Worm (Caenorhabditis elegans) whole organism, L4 larva: ENCODE results near the gene T12E12.6.
A peak's percentile ranks its signal among the peaks of the same experiment; 100 is the strongest.

ENCODE experiments used
- D1046.2 ChIP-seq: fragments of 200-800 bp; sonication (Bioruptor generic); IDR thresholded peaks from 2 replicates; pipeline ENCODE4 v1.3.6; 2022; ENCODE audit warnings: missing genetic modification characterization, missing compliant biosample characterization
- aha-1 ChIP-seq: fragments of 150-350 bp; peaks from one replicate; lab custom pipeline; 2014; ENCODE audit warnings: missing biosample characterization, missing genetic modification characterization
- aly-2 ChIP-seq: sonication (generic microtip); optimal IDR thresholded peaks from 2 replicates; lab custom pipeline; 2018; ENCODE audit warnings: missing biosample characterization, missing genetic modification characterization
- ama-1 ChIP-seq: fragments of 150-350 bp; optimal IDR thresholded peaks from 2 replicates; lab custom pipeline; 2014; ENCODE audit warnings: inconsistent platforms, mixed read lengths
- ceh-20 ChIP-seq: fragments of 200-800 bp; sonication (Bioruptor generic); IDR thresholded peaks from 2 replicates; pipeline ENCODE4 v1.3.6; 2022; ENCODE audit warnings: missing genetic modification reagents, missing genetic modification characterization, missing compliant biosample characterization
- ceh-28 ChIP-seq: fragments of 150-350 bp; optimal IDR thresholded peaks from 2 replicates; lab custom pipeline; 2014; ENCODE audit warnings: missing biosample characterization, missing genetic modification reagents, missing genetic modification characterization
- ceh-32 ChIP-seq: sonication (generic microtip); optimal IDR thresholded peaks from 2 replicates; lab custom pipeline; 2016; ENCODE audit warnings: mild to moderate bottlenecking, missing genetic modification characterization, missing compliant biosample characterization; ENCODE audit not compliant: poor library complexity
- ceh-62 ChIP-seq: sonication (generic microtip); optimal IDR thresholded peaks from 2 replicates; lab custom pipeline; 2017; ENCODE audit warnings: missing biosample characterization, missing genetic modification characterization
- ces-1 ChIP-seq: fragments of 150-350 bp; sonication (generic microtip); optimal IDR thresholded peaks from 4 replicates; lab custom pipeline; 2014; ENCODE audit warnings: missing biosample characterization, missing genetic modification reagents, missing genetic modification characterization
- cey-2 ChIP-seq: sonication (generic microtip); optimal IDR thresholded peaks from 3 replicates; lab custom pipeline; 2017; ENCODE audit warnings: missing genetic modification characterization, mild to moderate bottlenecking, missing compliant biosample characterization, antibody characterized with exemption, borderline replicate concordance; ENCODE audit not compliant: insufficient read depth
- daf-16 ChIP-seq, 3 experiments: sonication (generic microtip); optimal IDR thresholded peaks; 2 replicates each; lab custom pipeline; 2016 to 2017; ENCODE audit warnings: missing genetic modification characterization in 3 of 3, missing genetic modification reagents in 3 of 3, mild to moderate bottlenecking in 2 of 3, missing compliant biosample characterization in 2 of 3, missing biosample characterization in 1 of 3, moderate library complexity in 1 of 3
- daf-8 ChIP-seq: fragments of 200-800 bp; sonication (Bioruptor generic); IDR thresholded peaks from 2 replicates; pipeline ENCODE4 v1.3.6; 2022; ENCODE audit warnings: missing genetic modification characterization, missing compliant biosample characterization
- dmd-6 ChIP-seq: fragments of 200-800 bp; sonication (Bioruptor generic); IDR thresholded peaks from 2 replicates; pipeline ENCODE4 v1.3.6; 2022; ENCODE audit warnings: missing genetic modification reagents, missing genetic modification characterization, missing compliant biosample characterization
- dpl-1 ChIP-seq: fragments of 150-350 bp; optimal IDR thresholded peaks from 2 replicates; lab custom pipeline; 2014; ENCODE audit warnings: missing biosample characterization, missing genetic modification reagents, missing genetic modification characterization
- fkh-10 ChIP-seq: fragments of 150-350 bp; optimal IDR thresholded peaks from 2 replicates; lab custom pipeline; 2014; ENCODE audit warnings: missing biosample characterization, missing genetic modification reagents, missing genetic modification characterization
- fos-1 ChIP-seq: fragments of 150-350 bp; optimal IDR thresholded peaks from 2 replicates; lab custom pipeline; 2014; ENCODE audit warnings: missing biosample characterization, missing genetic modification characterization
- hlh-30 ChIP-seq: sonication (generic microtip); optimal IDR thresholded peaks from 2 replicates; lab custom pipeline; 2017; ENCODE audit warnings: antibody characterized with exemption, mild to moderate bottlenecking, missing genetic modification characterization, missing compliant biosample characterization; ENCODE audit not compliant: insufficient read depth
- hmg-1.1 ChIP-seq: fragments of 200-800 bp; sonication (Bioruptor generic); IDR thresholded peaks from 2 replicates; pipeline ENCODE4 v1.3.6; 2022; ENCODE audit warnings: missing genetic modification reagents, missing genetic modification characterization, missing compliant biosample characterization
- jun-1 ChIP-seq: fragments of 150-350 bp; optimal IDR thresholded peaks from 2 replicates; lab custom pipeline; 2014; ENCODE audit warnings: missing biosample characterization, missing genetic modification reagents, missing genetic modification characterization
- lin-13 ChIP-seq: fragments of 150-350 bp; optimal IDR thresholded peaks from 2 replicates; lab custom pipeline; 2014; ENCODE audit warnings: missing biosample characterization, missing genetic modification reagents, missing genetic modification characterization
- lin-15B ChIP-seq: fragments of 150-350 bp; sonication (generic microtip); optimal IDR thresholded peaks from 3 replicates; lab custom pipeline; 2014; ENCODE audit warnings: missing biosample characterization, missing genetic modification characterization
- lin-29 ChIP-seq: fragments of 200-800 bp; sonication (Bioruptor generic); IDR thresholded peaks from 2 replicates; pipeline ENCODE4 v1.3.6; 2022; ENCODE audit warnings: missing genetic modification reagents, missing genetic modification characterization, missing compliant biosample characterization
- lsy-2 ChIP-seq, 2 experiments: fragments of 150-350 bp in 1 of 2; sonication (generic microtip) in 1 of 2; optimal IDR thresholded peaks; 2 replicates each; lab custom pipeline; 2014 to 2017; ENCODE audit warnings: missing biosample characterization in 2 of 2, missing genetic modification characterization in 2 of 2
- madf-5 ChIP-seq, 2 experiments: fragments of 200-800 bp; sonication (Bioruptor generic); IDR thresholded peaks; 2 replicates each; pipeline ENCODE4 v1.3.6; 2022; ENCODE audit warnings: missing compliant biosample characterization in 2 of 2, missing genetic modification characterization in 2 of 2
- madf-9 ChIP-seq: fragments of 200-800 bp; sonication (Bioruptor generic); conservative IDR thresholded peaks from 2 replicates; pipeline ENCODE4 v1.3.6; 2022; ENCODE audit warnings: missing genetic modification reagents, missing genetic modification characterization, missing compliant biosample characterization
- mdl-1 ChIP-seq, 2 experiments: fragments of 150-350 bp in 1 of 2; sonication (generic microtip) in 1 of 2; optimal IDR thresholded peaks; 2 replicates each; lab custom pipeline; 2014 to 2017; ENCODE audit warnings: missing biosample characterization in 2 of 2, missing genetic modification characterization in 2 of 2
- mxl-3 ChIP-seq: fragments of 200-800 bp; sonication (Bioruptor generic); optimal IDR thresholded peaks from 2 replicates; lab custom pipeline; 2018; ENCODE audit warnings: mild to moderate bottlenecking, missing genetic modification characterization, missing compliant biosample characterization
- nhr-10 ChIP-seq: fragments of 150-350 bp; optimal IDR thresholded peaks from 2 replicates; lab custom pipeline; 2014; ENCODE audit warnings: missing biosample characterization, missing genetic modification characterization
- nhr-11 ChIP-seq: fragments of 150-350 bp; optimal IDR thresholded peaks from 2 replicates; lab custom pipeline; 2014; ENCODE audit warnings: missing biosample characterization, missing genetic modification characterization
- nhr-25 ChIP-seq: sonication (generic microtip); optimal IDR thresholded peaks from 2 replicates; lab custom pipeline; 2017; ENCODE audit warnings: missing genetic modification characterization, mild to moderate bottlenecking, missing compliant biosample characterization, antibody characterized with exemption, moderate library complexity, borderline replicate concordance; ENCODE audit not compliant: insufficient read depth
- nhr-28 ChIP-seq: fragments of 150-350 bp; optimal IDR thresholded peaks from 2 replicates; lab custom pipeline; 2014; ENCODE audit warnings: missing biosample characterization, missing genetic modification characterization
- nhr-6 ChIP-seq: fragments of 150-350 bp; optimal IDR thresholded peaks from 2 replicates; lab custom pipeline; 2014; ENCODE audit warnings: missing biosample characterization, missing genetic modification characterization
- nhr-77 ChIP-seq: fragments of 150-350 bp; optimal IDR thresholded peaks from 2 replicates; lab custom pipeline; 2014; ENCODE audit warnings: missing biosample characterization, missing genetic modification characterization
- pqm-1 ChIP-seq: sonication (generic microtip); optimal IDR thresholded peaks from 2 replicates; lab custom pipeline; 2017; ENCODE audit warnings: missing biosample characterization, missing genetic modification characterization
- rbr-2 ChIP-seq: sonication (generic microtip); optimal IDR thresholded peaks from 2 replicates; lab custom pipeline; 2016; ENCODE audit warnings: missing genotype, missing genetic modification characterization, missing compliant biosample characterization
- saeg-2 ChIP-seq: fragments of 200-800 bp; sonication (Bioruptor generic); IDR thresholded peaks from 2 replicates; pipeline ENCODE4 v1.3.6; 2022; ENCODE audit warnings: missing genetic modification reagents, missing genetic modification characterization, missing compliant biosample characterization
- skn-1 ChIP-seq: fragments of 150-350 bp; optimal IDR thresholded peaks from 2 replicates; lab custom pipeline; 2014; ENCODE audit warnings: missing biosample characterization, missing genetic modification characterization
- snpc-1.2 ChIP-seq: fragments of 200-800 bp; sonication (Bioruptor generic); IDR thresholded peaks from 2 replicates; pipeline ENCODE4 v1.3.6; 2022; ENCODE audit warnings: missing genetic modification reagents, missing genetic modification characterization, missing compliant biosample characterization
- spr-3 ChIP-seq: fragments of 200-800 bp; sonication (Bioruptor generic); optimal IDR thresholded peaks from 2 replicates; lab custom pipeline; 2018; ENCODE audit warnings: mild to moderate bottlenecking, missing genetic modification characterization, missing compliant biosample characterization
- tag-97 ChIP-seq: fragments of 200-800 bp; sonication (Bioruptor generic); IDR thresholded peaks from 2 replicates; pipeline ENCODE4 v1.3.6; 2022; ENCODE audit warnings: missing genetic modification characterization, missing compliant biosample characterization
- tra-1 ChIP-seq: fragments of 200-800 bp; sonication (Bioruptor generic); IDR thresholded peaks from 2 replicates; pipeline ENCODE4 v1.3.6; 2022; ENCODE audit warnings: missing genetic modification reagents, missing genetic modification characterization, missing compliant biosample characterization
- unc-130 ChIP-seq: sonication (generic microtip); optimal IDR thresholded peaks from 2 replicates; lab custom pipeline; 2016; ENCODE audit warnings: missing genetic modification reagents, missing genetic modification characterization, missing compliant biosample characterization
- unc-39 ChIP-seq: sonication (generic microtip); optimal IDR thresholded peaks from 2 replicates; lab custom pipeline; 2017; ENCODE audit warnings: missing biosample characterization, missing genetic modification characterization
- unc-62 ChIP-seq, 3 experiments: fragments of 150-350 bp in 1 of 3; sonication (generic microtip); optimal IDR thresholded peaks in 2 of 3; peaks in 1 of 3; 1 replicate in 1 of 3; 2 replicates in 2 of 3; lab custom pipeline; 2014 to 2017; ENCODE audit warnings: missing biosample characterization in 3 of 3, missing genetic modification characterization in 3 of 3, missing genetic modification reagents in 3 of 3, missing genotype in 1 of 3
- zfp-3 ChIP-seq: fragments of 200-800 bp; sonication (Bioruptor generic); conservative IDR thresholded peaks from 2 replicates; pipeline ENCODE4 v1.3.6; 2022; ENCODE audit warnings: missing genetic modification reagents, missing genetic modification characterization, missing compliant biosample characterization
- zip-2 ChIP-seq: fragments of 150-350 bp; optimal IDR thresholded peaks from 2 replicates; lab custom pipeline; 2014; ENCODE audit warnings: missing biosample characterization, missing genetic modification characterization

T12E12.6 gene

ce11 chrIV:5583184-5583583, 9.3 kb upstream of the T12E12.6 start:
- peak; percentile 34 for TF ChIP-seq hlh-30 (tag; lab: Kevin White, UChicago)
- TF ChIP-seq daf-16 (GFP tag; optimal IDR thresholded peaks at IDR 0.05; lab: Kevin White, UChicago) = no peak
- TF ChIP-seq daf-16 (tag; optimal IDR thresholded peaks at IDR 0.05; lab: Kevin White, UChicago) = peak; percentile 95
- no peak for TF ChIP-seq tag-97 (GFP tag; lab: Robert Waterston, UW)
- TF ChIP-seq nhr-28 (tag; lab: Kevin White, UChicago) = peak; percentile 42
- no peak for TF ChIP-seq unc-39

DNA sequence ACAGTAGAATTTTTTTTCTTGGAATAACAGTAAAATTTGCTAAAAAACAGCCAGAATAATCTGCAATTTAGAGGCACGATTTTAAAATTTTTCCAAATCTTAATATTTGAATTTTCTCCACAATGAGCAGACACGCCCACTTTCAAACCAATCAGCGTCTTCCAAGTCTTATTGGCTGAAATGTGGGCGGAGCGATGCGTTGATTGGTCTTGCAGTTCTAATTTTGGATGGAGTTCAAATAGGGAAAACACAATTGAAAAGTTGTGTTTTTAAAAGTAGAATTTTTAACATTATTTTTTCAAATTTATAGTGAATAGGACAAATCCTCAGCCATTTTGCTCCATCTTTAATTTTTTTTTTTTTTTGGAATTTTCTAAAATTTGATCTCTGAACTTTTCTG, 8.8 kb upstream of the T12E12.6 start:
- TF ChIP-seq lin-15B (no peak), nhr-11 (tag; lab: Kevin White, UChicago) (no peak), ces-1 (GFP tag; lab: Kevin White, UChicago) (no peak), ceh-20 (GFP tag; lab: Robert Waterston, UW) (no peak), zip-2 (tag; lab: Kevin White, UChicago) (no peak)

DNA sequence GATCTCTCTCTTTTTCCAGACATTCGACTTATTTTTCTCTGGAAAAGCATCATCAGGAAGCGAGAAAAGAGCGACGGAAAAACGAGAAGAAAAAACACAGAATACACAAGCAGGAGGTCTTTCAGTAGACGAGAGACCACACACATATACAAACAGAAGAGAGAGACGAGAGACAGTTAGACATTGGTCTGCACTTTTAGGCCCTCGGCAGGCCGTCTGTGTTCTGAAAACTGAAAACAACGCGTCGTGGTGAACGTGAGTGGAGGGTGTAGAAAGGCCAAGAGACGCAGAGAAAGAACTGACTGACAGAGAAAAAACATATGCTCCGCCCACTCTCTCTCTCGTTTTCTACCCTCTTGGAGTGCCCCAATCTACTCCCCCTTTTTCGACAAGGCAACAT, 8.3 kb upstream of the T12E12.6 start:
- peak in 1 of 2 experiments; percentile 93 for TF ChIP-seq daf-16 (GFP tag; optimal IDR thresholded peaks at IDR 0.05; lab: Kevin White, UChicago)
- peak; percentile 93 for TF ChIP-seq daf-16 (tag; optimal IDR thresholded peaks at IDR 0.05; lab: Kevin White, UChicago)
- TF ChIP-seq ceh-20 (GFP tag; lab: Robert Waterston, UW) = no peak
- no peak for TF ChIP-seq unc-130 (GFP tag; lab: Kevin White, UChicago)
- peak; percentile 69 for TF ChIP-seq hmg-1.1 (GFP tag; lab: Robert Waterston, UW)
- TF ChIP-seq tag-97 (GFP tag; lab: Robert Waterston, UW) = no peak
- TF ChIP-seq ceh-28 (tag; lab: Kevin White, UChicago) = no peak
- peak; percentile 81 for TF ChIP-seq nhr-28 (tag; lab: Kevin White, UChicago)
- no peak for TF ChIP-seq aly-2 (tag; lab: Kevin White, UChicago)
- TF ChIP-seq skn-1 (tag; lab: Kevin White, UChicago) = no peak
- no peak for TF ChIP-seq nhr-25 (tag; lab: Kevin White, UChicago)
- TF ChIP-seq hlh-30 (tag; lab: Kevin White, UChicago) = peak; percentile 88
- no peak for TF ChIP-seq nhr-10
- no peak for TF ChIP-seq zfp-3 (GFP tag; lab: Robert Waterston, UW)
- TF ChIP-seq madf-9 (GFP tag; lab: Robert Waterston, UW) = no peak
- no peak for TF ChIP-seq ceh-62
- TF ChIP-seq mxl-3 (GFP tag; lab: Kevin White, UChicago) = peak; percentile 67
- peak in 1 of 2 experiments; percentile 81 for TF ChIP-seq mdl-1 (tag; optimal IDR thresholded peaks at IDR 0.05; lab: Kevin White, UChicago)
- TF ChIP-seq saeg-2 (GFP tag; lab: Robert Waterston, UW) = no peak
- peak; percentile 62 for TF ChIP-seq nhr-11 (tag; lab: Kevin White, UChicago)
- no peak for TF ChIP-seq spr-3
- TF ChIP-seq dmd-6 (GFP tag; lab: Robert Waterston, UW) = peak; percentile 45
- no peak for TF ChIP-seq dpl-1 (GFP tag; lab: Kevin White, UChicago)
- no peak for TF ChIP-seq fos-1 (tag; lab: Kevin White, UChicago)
- TF ChIP-seq daf-8 = no peak
- TF ChIP-seq fkh-10 (GFP tag; lab: Kevin White, UChicago) = no peak
- 0 out of 2 replicates have a peak, but pooled peaks have one; percentile 36 for TF ChIP-seq tra-1 (GFP tag; lab: Robert Waterston, UW)
- TF ChIP-seq ceh-32 (tag; lab: Kevin White, UChicago) = no peak
- peak in 1 of 2 experiments; percentile 36 for TF ChIP-seq lsy-2 (tag; optimal IDR thresholded peaks at IDR 0.05; lab: Kevin White, UChicago)
- peak; percentile 97 for TF ChIP-seq aha-1 (tag; lab: Kevin White, UChicago)
- peak in 1 of 2 experiments; percentile 70 for TF ChIP-seq unc-62 (GFP tag; optimal IDR thresholded peaks at IDR 0.05 in 1 of 2; lab: Kevin White, UChicago)
- no peak for TF ChIP-seq unc-62 (tag; optimal IDR thresholded peaks at IDR 0.05; lab: Kevin White, UChicago)
- no peak for TF ChIP-seq lin-29 (GFP tag; lab: Robert Waterston, UW)
- no peak for TF ChIP-seq ama-1 (lab: Kevin White, UChicago)
- peak; percentile 79 for TF ChIP-seq rbr-2 (tag; lab: Kevin White, UChicago)
- TF ChIP-seq cey-2 (tag; lab: Kevin White, UChicago) = no peak
- no peak for TF ChIP-seq madf-5 (GFP tag; IDR thresholded peaks at IDR 0.05; lab: Robert Waterston, UW)
- no peak for TF ChIP-seq D1046.2 (GFP tag; lab: Robert Waterston, UW)
- TF ChIP-seq snpc-1.2 (GFP tag; lab: Robert Waterston, UW) = no peak
- no peak for TF ChIP-seq nhr-77 (tag; lab: Kevin White, UChicago)
- TF ChIP-seq nhr-6 (tag; lab: Kevin White, UChicago) = no peak
- peak; percentile 24 for TF ChIP-seq jun-1 (tag; lab: Kevin White, UChicago)
- no peak for TF ChIP-seq lin-13 (GFP tag; lab: Kevin White, UChicago)
- peak; percentile 43 for TF ChIP-seq pqm-1 (tag; lab: Kevin White, UChicago)
